Fruit fly (Drosophila melanogaster): ENCODE results near the gene CG33642.

- no peak for TF ChIP-seq Sin3A (optimal IDR thresholded peaks at IDR 0.05)
- TF ChIP-seq psq (optimal IDR thresholded peaks at IDR 0.05), result no peak
- TF ChIP-seq h (optimal IDR thresholded peaks at IDR 0.05), result no peak
Observed at dm6 chr2L:13528742-13529141, 1.0 kb upstream of the CG33642 start, which contains the start of gene CG33641.
